Worm (Caenorhabditis elegans) whole organism, L4 larva: ENCODE measurements around the gene F38A5.6.

Source experiments
- F26F4.8 ChIP-seq: fragments of 200-800 bp; sonication (Bioruptor generic); conservative IDR thresholded peaks from 2 replicates; pipeline ENCODE4 v1.3.6; 2022; ENCODE audit warnings: missing genetic modification characterization, missing compliant biosample characterization
- F37D6.2 ChIP-seq: sonication (generic microtip); optimal IDR thresholded peaks from 2 replicates; lab custom pipeline; 2016; ENCODE audit warnings: mild to moderate bottlenecking, missing genetic modification characterization, missing compliant biosample characterization
- T20F7.1 ChIP-seq: fragments of 200-800 bp; sonication (Bioruptor generic); optimal IDR thresholded peaks from 2 replicates; lab custom pipeline; 2018; ENCODE audit warnings: mild to moderate bottlenecking, missing genetic modification characterization, missing compliant biosample characterization
- Y48G9A.11 ChIP-seq: fragments of 200-800 bp; sonication (Bioruptor generic); IDR thresholded peaks from 2 replicates; pipeline ENCODE4 v1.3.6; 2022; ENCODE audit warnings: missing genetic modification reagents, missing genetic modification characterization, missing compliant biosample characterization
- Y5F2A.4 ChIP-seq: fragments of 200-800 bp; sonication (Bioruptor generic); optimal IDR thresholded peaks from 2 replicates; lab custom pipeline; 2018; ENCODE audit warnings: mild to moderate bottlenecking, missing genetic modification characterization, missing compliant biosample characterization
- ZK546.5 ChIP-seq, 2 experiments: sonication (generic microtip); optimal IDR thresholded peaks; 2 replicates each; lab custom pipeline; 2017; ENCODE audit warnings: missing biosample characterization in 2 of 2, missing genetic modification characterization in 2 of 2
- aly-2 ChIP-seq: sonication (generic microtip); optimal IDR thresholded peaks from 2 replicates; lab custom pipeline; 2018; ENCODE audit warnings: missing biosample characterization, missing genetic modification characterization
- arid-1 ChIP-seq: fragments of 200-800 bp; sonication (Bioruptor generic); conservative IDR thresholded peaks from 2 replicates; pipeline ENCODE4 v1.3.6; 2022; ENCODE audit warnings: missing genetic modification reagents, missing genetic modification characterization, missing compliant biosample characterization
- attf-4 ChIP-seq: sonication (generic microtip); optimal IDR thresholded peaks from 3 replicates; lab custom pipeline; 2017; ENCODE audit warnings: missing biosample characterization, missing genetic modification characterization
- ceh-28 ChIP-seq: fragments of 150-350 bp; optimal IDR thresholded peaks from 2 replicates; lab custom pipeline; 2014; ENCODE audit warnings: missing biosample characterization, missing genetic modification reagents, missing genetic modification characterization
- ceh-32 ChIP-seq: sonication (generic microtip); optimal IDR thresholded peaks from 2 replicates; lab custom pipeline; 2016; ENCODE audit warnings: mild to moderate bottlenecking, missing genetic modification characterization, missing compliant biosample characterization; ENCODE audit not compliant: poor library complexity
- ceh-62 ChIP-seq: sonication (generic microtip); optimal IDR thresholded peaks from 2 replicates; lab custom pipeline; 2017; ENCODE audit warnings: missing biosample characterization, missing genetic modification characterization
- daf-12 ChIP-seq: fragments of 150-350 bp; optimal IDR thresholded peaks from 2 replicates; lab custom pipeline; 2014; ENCODE audit warnings: missing biosample characterization, missing genetic modification reagents, missing genetic modification characterization
- daf-8 ChIP-seq: fragments of 200-800 bp; sonication (Bioruptor generic); IDR thresholded peaks from 2 replicates; pipeline ENCODE4 v1.3.6; 2022; ENCODE audit warnings: missing genetic modification characterization, missing compliant biosample characterization
- dmd-8 ChIP-seq: fragments of 200-800 bp; sonication (Bioruptor generic); IDR thresholded peaks from 2 replicates; pipeline ENCODE4 v1.3.6; 2022; ENCODE audit warnings: missing genetic modification characterization, missing compliant biosample characterization
- dve-1 ChIP-seq: sonication (generic microtip); optimal IDR thresholded peaks from 2 replicates; lab custom pipeline; 2017; ENCODE audit warnings: antibody characterized with exemption, mild to moderate bottlenecking, missing genetic modification characterization, missing compliant biosample characterization; ENCODE audit not compliant: insufficient read depth
- egl-27 ChIP-seq: sonication (generic microtip); optimal IDR thresholded peaks from 3 replicates; lab custom pipeline; 2017; ENCODE audit warnings: missing biosample characterization, missing genetic modification reagents, missing genetic modification characterization
- egl-43 ChIP-seq: fragments of 200-800 bp; sonication (Bioruptor generic); IDR thresholded peaks from 2 replicates; pipeline ENCODE4 v1.3.6; 2022; ENCODE audit warnings: missing genetic modification reagents, missing genetic modification characterization, missing compliant biosample characterization
- fos-1 ChIP-seq: fragments of 150-350 bp; optimal IDR thresholded peaks from 2 replicates; lab custom pipeline; 2014; ENCODE audit warnings: missing biosample characterization, missing genetic modification characterization
- hif-1 ChIP-seq, 2 experiments: sonication (generic microtip); optimal IDR thresholded peaks; 2 replicates each; lab custom pipeline; 2016 to 2017; ENCODE audit warnings: missing compliant biosample characterization in 2 of 2, missing genetic modification characterization in 2 of 2, missing genetic modification reagents in 2 of 2, missing genotype in 2 of 2, mild to moderate bottlenecking in 1 of 2
- jun-1 ChIP-seq: fragments of 150-350 bp; optimal IDR thresholded peaks from 2 replicates; lab custom pipeline; 2014; ENCODE audit warnings: missing biosample characterization, missing genetic modification reagents, missing genetic modification characterization
- lin-1 ChIP-seq: fragments of 200-800 bp; sonication (Bioruptor generic); IDR thresholded peaks from 2 replicates; pipeline ENCODE4 v1.3.6; 2022; ENCODE audit warnings: missing genetic modification reagents, missing genetic modification characterization, missing compliant biosample characterization
- lin-13 ChIP-seq: fragments of 150-350 bp; optimal IDR thresholded peaks from 2 replicates; lab custom pipeline; 2014; ENCODE audit warnings: missing biosample characterization, missing genetic modification reagents, missing genetic modification characterization
- lin-38 ChIP-seq: fragments of 200-800 bp; sonication (Bioruptor generic); IDR thresholded peaks from 2 replicates; pipeline ENCODE4 v1.3.6; 2022; ENCODE audit warnings: missing genetic modification reagents, missing genetic modification characterization, missing compliant biosample characterization
- lsy-2 ChIP-seq, 2 experiments: fragments of 150-350 bp in 1 of 2; sonication (generic microtip) in 1 of 2; optimal IDR thresholded peaks; 2 replicates each; lab custom pipeline; 2014 to 2017; ENCODE audit warnings: missing biosample characterization in 2 of 2, missing genetic modification characterization in 2 of 2
- mdt-29 ChIP-seq: fragments of 200-800 bp; sonication (Bioruptor generic); IDR thresholded peaks from 2 replicates; pipeline ENCODE4 v1.3.6; 2022; ENCODE audit warnings: missing genetic modification reagents, missing genetic modification characterization, missing compliant biosample characterization
- mxl-2 ChIP-seq: fragments of 200-800 bp; sonication (Bioruptor generic); conservative IDR thresholded peaks from 2 replicates; pipeline ENCODE4 v1.3.6; 2022; ENCODE audit warnings: missing genetic modification reagents, missing genetic modification characterization, missing compliant biosample characterization
- nhr-102 ChIP-seq: sonication (generic microtip); optimal IDR thresholded peaks from 2 replicates; lab custom pipeline; 2016; ENCODE audit warnings: mild to moderate bottlenecking, missing genetic modification characterization, moderate library complexity, missing compliant biosample characterization
- nhr-11 ChIP-seq: fragments of 150-350 bp; optimal IDR thresholded peaks from 2 replicates; lab custom pipeline; 2014; ENCODE audit warnings: missing biosample characterization, missing genetic modification characterization
- nhr-111 ChIP-seq: fragments of 200-800 bp; sonication (Bioruptor generic); optimal IDR thresholded peaks from 2 replicates; lab custom pipeline; 2018; ENCODE audit warnings: mild to moderate bottlenecking, missing genetic modification characterization, missing compliant biosample characterization
- nhr-25 ChIP-seq: sonication (generic microtip); optimal IDR thresholded peaks from 2 replicates; lab custom pipeline; 2017; ENCODE audit warnings: missing genetic modification characterization, mild to moderate bottlenecking, missing compliant biosample characterization, antibody characterized with exemption, moderate library complexity, borderline replicate concordance; ENCODE audit not compliant: insufficient read depth
- nhr-28 ChIP-seq: fragments of 150-350 bp; optimal IDR thresholded peaks from 2 replicates; lab custom pipeline; 2014; ENCODE audit warnings: missing biosample characterization, missing genetic modification characterization
- nhr-41 ChIP-seq: fragments of 200-800 bp; sonication (Bioruptor generic); IDR thresholded peaks from 2 replicates; pipeline ENCODE4 v1.3.6; 2022; ENCODE audit warnings: missing genetic modification reagents, missing genetic modification characterization, missing compliant biosample characterization
- nhr-42 ChIP-seq: fragments of 200-800 bp; sonication (Bioruptor generic); IDR thresholded peaks from 2 replicates; pipeline ENCODE4 v1.3.6; 2022; ENCODE audit warnings: missing genetic modification characterization, missing compliant biosample characterization
- nhr-6 ChIP-seq: fragments of 150-350 bp; optimal IDR thresholded peaks from 2 replicates; lab custom pipeline; 2014; ENCODE audit warnings: missing biosample characterization, missing genetic modification characterization
- php-3 ChIP-seq: fragments of 200-800 bp; sonication (Bioruptor generic); IDR thresholded peaks from 2 replicates; pipeline ENCODE4 v1.3.6; 2022; ENCODE audit warnings: missing genetic modification reagents, missing genetic modification characterization, missing compliant biosample characterization
- pqm-1 ChIP-seq: sonication (generic microtip); optimal IDR thresholded peaks from 2 replicates; lab custom pipeline; 2017; ENCODE audit warnings: missing biosample characterization, missing genetic modification characterization
- sdz-12 ChIP-seq: fragments of 200-800 bp; sonication (Bioruptor generic); optimal IDR thresholded peaks from 2 replicates; lab custom pipeline; 2018; ENCODE audit warnings: mild to moderate bottlenecking, missing genetic modification characterization, missing compliant biosample characterization
- snpc-1.2 ChIP-seq: fragments of 200-800 bp; sonication (Bioruptor generic); IDR thresholded peaks from 2 replicates; pipeline ENCODE4 v1.3.6; 2022; ENCODE audit warnings: missing genetic modification reagents, missing genetic modification characterization, missing compliant biosample characterization
- spr-3 ChIP-seq: fragments of 200-800 bp; sonication (Bioruptor generic); optimal IDR thresholded peaks from 2 replicates; lab custom pipeline; 2018; ENCODE audit warnings: mild to moderate bottlenecking, missing genetic modification characterization, missing compliant biosample characterization
- tra-1 ChIP-seq: fragments of 200-800 bp; sonication (Bioruptor generic); IDR thresholded peaks from 2 replicates; pipeline ENCODE4 v1.3.6; 2022; ENCODE audit warnings: missing genetic modification reagents, missing genetic modification characterization, missing compliant biosample characterization
- unc-130 ChIP-seq: sonication (generic microtip); optimal IDR thresholded peaks from 2 replicates; lab custom pipeline; 2016; ENCODE audit warnings: missing genetic modification reagents, missing genetic modification characterization, missing compliant biosample characterization
- unc-62 ChIP-seq, 3 experiments: fragments of 150-350 bp in 1 of 3; sonication (generic microtip); optimal IDR thresholded peaks in 2 of 3; peaks in 1 of 3; 1 replicate in 1 of 3; 2 replicates in 2 of 3; lab custom pipeline; 2014 to 2017; ENCODE audit warnings: missing biosample characterization in 3 of 3, missing genetic modification characterization in 3 of 3, missing genetic modification reagents in 3 of 3, missing genotype in 1 of 3
- vab-7 ChIP-seq: fragments of 200-800 bp; sonication (Bioruptor generic); IDR thresholded peaks from 2 replicates; pipeline ENCODE4 v1.3.6; 2022; ENCODE audit warnings: missing genetic modification reagents, missing genetic modification characterization, missing compliant biosample characterization
- zag-1 ChIP-seq: fragments of 150-350 bp; optimal IDR thresholded peaks from 2 replicates; lab custom pipeline; 2014; ENCODE audit warnings: missing biosample characterization, missing genetic modification characterization
- zfp-2 ChIP-seq: sonication (generic microtip); optimal IDR thresholded peaks from 2 replicates; lab custom pipeline; 2016; ENCODE audit warnings: mild to moderate bottlenecking, missing genetic modification characterization, missing compliant biosample characterization
- zfp-3 ChIP-seq: fragments of 200-800 bp; sonication (Bioruptor generic); conservative IDR thresholded peaks from 2 replicates; pipeline ENCODE4 v1.3.6; 2022; ENCODE audit warnings: missing genetic modification reagents, missing genetic modification characterization, missing compliant biosample characterization
- zip-11 ChIP-seq: fragments of 200-800 bp; sonication (Bioruptor generic); IDR thresholded peaks from 2 replicates; pipeline ENCODE4 v1.3.6; 2022; ENCODE audit warnings: missing genetic modification characterization, missing compliant biosample characterization
- zip-2 ChIP-seq: fragments of 150-350 bp; optimal IDR thresholded peaks from 2 replicates; lab custom pipeline; 2014; ENCODE audit warnings: missing biosample characterization, missing genetic modification characterization
- ztf-11 ChIP-seq: fragments of 150-350 bp; optimal IDR thresholded peaks from 2 replicates; lab custom pipeline; 2014; ENCODE audit warnings: missing biosample characterization, missing genetic modification characterization

The F38A5.6 gene

ce11 chrIV:6575959-6576727 lies 21.1 kb downstream of the F38A5.6 start (continued):
- TF ChIP-seq daf-12 (tag; lab: Kevin White, UChicago) (no peak), sdz-12 (GFP tag; lab: Kevin White, UChicago) (no peak), attf-4 (tag; lab: Kevin White, UChicago) (no peak), jun-1 (no peak), dmd-8 (GFP tag; lab: Robert Waterston, UW) (no peak), lsy-2 (tag; optimal IDR thresholded peaks at IDR 0.05; lab: Kevin White, UChicago) (no peak), zfp-2 (tag; lab: Kevin White, UChicago) (no peak), ceh-28 (tag; lab: Kevin White, UChicago) (no peak), ztf-11 (tag; lab: Kevin White, UChicago) (no peak), unc-130 (GFP tag; lab: Kevin White, UChicago) (no peak), lin-38 (GFP tag; lab: Robert Waterston, UW) (no peak), zip-11 (GFP tag; lab: Robert Waterston, UW) (no peak), nhr-41 (no peak), spr-3 (GFP tag; lab: Kevin White, UChicago) (no peak), ZK546.5 (tag; optimal IDR thresholded peaks at IDR 0.05; lab: Kevin White, UChicago) (no peak), ceh-62 (no peak), F37D6.2 (no peak), nhr-42 (GFP tag; lab: Robert Waterston, UW) (no peak), nhr-28 (tag; lab: Kevin White, UChicago) (peak; percentile 34), pqm-1 (tag; lab: Kevin White, UChicago) (no peak), php-3 (GFP tag; lab: Robert Waterston, UW) (no peak), zip-2 (no peak), F26F4.8 (no peak), lin-13 (GFP tag; lab: Kevin White, UChicago) (no peak), tra-1 (no peak), nhr-6 (tag; lab: Kevin White, UChicago) (no peak), dve-1 (tag; lab: Kevin White, UChicago) (peak; percentile 85), aly-2 (no peak), zfp-3 (GFP tag; lab: Robert Waterston, UW) (no peak), arid-1 (GFP tag; lab: Robert Waterston, UW) (no peak), vab-7 (no peak), snpc-1.2 (GFP tag; lab: Robert Waterston, UW) (no peak), fos-1 (tag; lab: Kevin White, UChicago) (no peak), unc-62 (GFP tag; optimal IDR thresholded peaks at IDR 0.05 in 1 of 2; lab: Kevin White, UChicago) (peak in 1 of 2 experiments; percentile 55), unc-62 (tag; optimal IDR thresholded peaks at IDR 0.05; lab: Kevin White, UChicago) (no peak), egl-27 (tag; lab: Kevin White, UChicago) (no peak), nhr-102 (tag; lab: Kevin White, UChicago) (no peak), hif-1 (tag; optimal IDR thresholded peaks at IDR 0.05; lab: Kevin White, UChicago) (no peak), egl-43 (GFP tag; lab: Robert Waterston, UW) (no peak), mxl-2 (GFP tag; lab: Robert Waterston, UW) (no peak), Y48G9A.11 (GFP tag; lab: Robert Waterston, UW) (no peak), zag-1 (tag; lab: Kevin White, UChicago) (no peak), nhr-111 (no peak), T20F7.1 (GFP tag; lab: Kevin White, UChicago) (no peak), nhr-11 (tag; lab: Kevin White, UChicago) (no peak), ceh-32 (tag; lab: Kevin White, UChicago) (no peak), Y5F2A.4 (GFP tag; lab: Kevin White, UChicago) (no peak), mdt-29 (GFP tag; lab: Robert Waterston, UW) (no peak), daf-8 (GFP tag; lab: Robert Waterston, UW) (no peak), lin-1 (GFP tag; lab: Robert Waterston, UW) (no peak), nhr-25 (no peak)
